Worm (Caenorhabditis elegans) whole organism, L4 larva: Measurements from ENCODE around the gene ain-1.
A peak's percentile ranks its signal among the peaks of the same experiment; 100 is the strongest.

ENCODE experiments used
- D1046.2 ChIP-seq: fragments of 200-800 bp; sonication (Bioruptor generic); IDR thresholded peaks from 2 replicates; pipeline ENCODE4 v1.3.6; 2022; ENCODE audit warnings: missing genetic modification characterization, missing compliant biosample characterization
- F10B5.3 ChIP-seq: sonication (generic microtip); optimal IDR thresholded peaks from 2 replicates; lab custom pipeline; 2016; ENCODE audit warnings: mild to moderate bottlenecking, missing genetic modification characterization, missing compliant biosample characterization
- F26F4.8 ChIP-seq: fragments of 200-800 bp; sonication (Bioruptor generic); conservative IDR thresholded peaks from 2 replicates; pipeline ENCODE4 v1.3.6; 2022; ENCODE audit warnings: missing genetic modification characterization, missing compliant biosample characterization
- F44E2.7 ChIP-seq: fragments of 200-800 bp; sonication (Bioruptor generic); IDR thresholded peaks from 2 replicates; pipeline ENCODE4 v2.1.2; 2022; ENCODE audit warnings: missing genetic modification characterization, missing compliant biosample characterization
- F49E8.2 ChIP-seq: sonication (generic microtip); optimal IDR thresholded peaks from 2 replicates; lab custom pipeline; 2016; ENCODE audit warnings: missing compliant biosample characterization, mild to moderate bottlenecking, missing genetic modification characterization, borderline replicate concordance
- T20F7.1 ChIP-seq: fragments of 200-800 bp; sonication (Bioruptor generic); optimal IDR thresholded peaks from 2 replicates; lab custom pipeline; 2018; ENCODE audit warnings: mild to moderate bottlenecking, missing genetic modification characterization, missing compliant biosample characterization
- T26A8.4 ChIP-seq: fragments of 200-800 bp; sonication (Bioruptor generic); IDR thresholded peaks from 2 replicates; pipeline ENCODE4 v1.3.6; 2022; ENCODE audit warnings: missing genetic modification characterization, missing compliant biosample characterization
- Y5F2A.4 ChIP-seq: fragments of 200-800 bp; sonication (Bioruptor generic); optimal IDR thresholded peaks from 2 replicates; lab custom pipeline; 2018; ENCODE audit warnings: mild to moderate bottlenecking, missing genetic modification characterization, missing compliant biosample characterization
- aha-1 ChIP-seq: fragments of 150-350 bp; peaks from one replicate; lab custom pipeline; 2014; ENCODE audit warnings: missing biosample characterization, missing genetic modification characterization
- ceh-20 ChIP-seq: fragments of 200-800 bp; sonication (Bioruptor generic); IDR thresholded peaks from 2 replicates; pipeline ENCODE4 v1.3.6; 2022; ENCODE audit warnings: missing genetic modification reagents, missing genetic modification characterization, missing compliant biosample characterization
- ceh-32 ChIP-seq: sonication (generic microtip); optimal IDR thresholded peaks from 2 replicates; lab custom pipeline; 2016; ENCODE audit warnings: mild to moderate bottlenecking, missing genetic modification characterization, missing compliant biosample characterization; ENCODE audit not compliant: poor library complexity
- ceh-44 ChIP-seq: fragments of 200-800 bp; sonication (Bioruptor generic); IDR thresholded peaks from 2 replicates; pipeline ENCODE4 v1.3.6; 2022; ENCODE audit warnings: missing genetic modification reagents, missing genetic modification characterization, missing compliant biosample characterization
- ceh-62 ChIP-seq: sonication (generic microtip); optimal IDR thresholded peaks from 2 replicates; lab custom pipeline; 2017; ENCODE audit warnings: missing biosample characterization, missing genetic modification characterization
- cey-2 ChIP-seq: sonication (generic microtip); optimal IDR thresholded peaks from 3 replicates; lab custom pipeline; 2017; ENCODE audit warnings: missing genetic modification characterization, mild to moderate bottlenecking, missing compliant biosample characterization, antibody characterized with exemption, borderline replicate concordance; ENCODE audit not compliant: insufficient read depth
- ctbp-1 ChIP-seq: fragments of 200-800 bp; sonication (Bioruptor generic); IDR thresholded peaks from 2 replicates; pipeline ENCODE4 v1.3.6; 2022; ENCODE audit warnings: missing genetic modification reagents, missing genetic modification characterization, missing compliant biosample characterization
- daf-8 ChIP-seq: fragments of 200-800 bp; sonication (Bioruptor generic); IDR thresholded peaks from 2 replicates; pipeline ENCODE4 v1.3.6; 2022; ENCODE audit warnings: missing genetic modification characterization, missing compliant biosample characterization
- dmd-6 ChIP-seq: fragments of 200-800 bp; sonication (Bioruptor generic); IDR thresholded peaks from 2 replicates; pipeline ENCODE4 v1.3.6; 2022; ENCODE audit warnings: missing genetic modification reagents, missing genetic modification characterization, missing compliant biosample characterization
- dmd-9 ChIP-seq: fragments of 200-800 bp; sonication (Bioruptor generic); IDR thresholded peaks from 2 replicates; pipeline ENCODE4 v1.3.6; 2022; ENCODE audit warnings: missing genetic modification reagents, missing genetic modification characterization, missing compliant biosample characterization
- dpl-1 ChIP-seq: fragments of 150-350 bp; optimal IDR thresholded peaks from 2 replicates; lab custom pipeline; 2014; ENCODE audit warnings: missing biosample characterization, missing genetic modification reagents, missing genetic modification characterization
- egl-43 ChIP-seq: fragments of 200-800 bp; sonication (Bioruptor generic); IDR thresholded peaks from 2 replicates; pipeline ENCODE4 v1.3.6; 2022; ENCODE audit warnings: missing genetic modification reagents, missing genetic modification characterization, missing compliant biosample characterization
- fos-1 ChIP-seq: fragments of 150-350 bp; optimal IDR thresholded peaks from 2 replicates; lab custom pipeline; 2014; ENCODE audit warnings: missing biosample characterization, missing genetic modification characterization
- hif-1 ChIP-seq, 2 experiments: sonication (generic microtip); optimal IDR thresholded peaks; 2 replicates each; lab custom pipeline; 2016 to 2017; ENCODE audit warnings: missing compliant biosample characterization in 2 of 2, missing genetic modification characterization in 2 of 2, missing genetic modification reagents in 2 of 2, missing genotype in 2 of 2, mild to moderate bottlenecking in 1 of 2
- hlh-11 ChIP-seq: fragments of 200-800 bp; sonication (Bioruptor generic); optimal IDR thresholded peaks from 2 replicates; lab custom pipeline; 2018; ENCODE audit warnings: mild to moderate bottlenecking, missing genetic modification characterization, missing compliant biosample characterization
- hlh-30 ChIP-seq: sonication (generic microtip); optimal IDR thresholded peaks from 2 replicates; lab custom pipeline; 2017; ENCODE audit warnings: antibody characterized with exemption, mild to moderate bottlenecking, missing genetic modification characterization, missing compliant biosample characterization; ENCODE audit not compliant: insufficient read depth
- hmg-1.1 ChIP-seq: fragments of 200-800 bp; sonication (Bioruptor generic); IDR thresholded peaks from 2 replicates; pipeline ENCODE4 v1.3.6; 2022; ENCODE audit warnings: missing genetic modification reagents, missing genetic modification characterization, missing compliant biosample characterization
- jun-1 ChIP-seq: fragments of 150-350 bp; optimal IDR thresholded peaks from 2 replicates; lab custom pipeline; 2014; ENCODE audit warnings: missing biosample characterization, missing genetic modification reagents, missing genetic modification characterization
- lin-1 ChIP-seq: fragments of 200-800 bp; sonication (Bioruptor generic); IDR thresholded peaks from 2 replicates; pipeline ENCODE4 v1.3.6; 2022; ENCODE audit warnings: missing genetic modification reagents, missing genetic modification characterization, missing compliant biosample characterization
- lin-15B ChIP-seq: fragments of 150-350 bp; sonication (generic microtip); optimal IDR thresholded peaks from 3 replicates; lab custom pipeline; 2014; ENCODE audit warnings: missing biosample characterization, missing genetic modification characterization
- lin-39 ChIP-seq: fragments of 150-350 bp; optimal IDR thresholded peaks from 2 replicates; lab custom pipeline; 2014; ENCODE audit warnings: missing biosample characterization, missing genetic modification reagents, missing genetic modification characterization
- lsy-2 ChIP-seq, 2 experiments: fragments of 150-350 bp in 1 of 2; sonication (generic microtip) in 1 of 2; optimal IDR thresholded peaks; 2 replicates each; lab custom pipeline; 2014 to 2017; ENCODE audit warnings: missing biosample characterization in 2 of 2, missing genetic modification characterization in 2 of 2
- mdl-1 ChIP-seq, 2 experiments: fragments of 150-350 bp in 1 of 2; sonication (generic microtip) in 1 of 2; optimal IDR thresholded peaks; 2 replicates each; lab custom pipeline; 2014 to 2017; ENCODE audit warnings: missing biosample characterization in 2 of 2, missing genetic modification characterization in 2 of 2
- mdt-29 ChIP-seq: fragments of 200-800 bp; sonication (Bioruptor generic); IDR thresholded peaks from 2 replicates; pipeline ENCODE4 v1.3.6; 2022; ENCODE audit warnings: missing genetic modification reagents, missing genetic modification characterization, missing compliant biosample characterization
- mep-1 ChIP-seq: fragments of 150-350 bp; sonication (generic microtip); optimal IDR thresholded peaks from 3 replicates; lab custom pipeline; 2014; ENCODE audit warnings: missing biosample characterization, missing genetic modification characterization
- mes-2 ChIP-seq: sonication (generic microtip); optimal IDR thresholded peaks from 2 replicates; lab custom pipeline; 2016; ENCODE audit warnings: missing genotype, mild to moderate bottlenecking, missing genetic modification characterization, missing compliant biosample characterization; ENCODE audit not compliant: poor library complexity, severe bottlenecking
- mxl-2 ChIP-seq: fragments of 200-800 bp; sonication (Bioruptor generic); conservative IDR thresholded peaks from 2 replicates; pipeline ENCODE4 v1.3.6; 2022; ENCODE audit warnings: missing genetic modification reagents, missing genetic modification characterization, missing compliant biosample characterization
- nhr-10 ChIP-seq: fragments of 150-350 bp; optimal IDR thresholded peaks from 2 replicates; lab custom pipeline; 2014; ENCODE audit warnings: missing biosample characterization, missing genetic modification characterization
- nhr-102 ChIP-seq: sonication (generic microtip); optimal IDR thresholded peaks from 2 replicates; lab custom pipeline; 2016; ENCODE audit warnings: mild to moderate bottlenecking, missing genetic modification characterization, moderate library complexity, missing compliant biosample characterization
- nhr-111 ChIP-seq: fragments of 200-800 bp; sonication (Bioruptor generic); optimal IDR thresholded peaks from 2 replicates; lab custom pipeline; 2018; ENCODE audit warnings: mild to moderate bottlenecking, missing genetic modification characterization, missing compliant biosample characterization
- nhr-237 ChIP-seq: sonication (generic microtip); optimal IDR thresholded peaks from 2 replicates; lab custom pipeline; 2017; ENCODE audit warnings: missing biosample characterization, missing genetic modification characterization
- nhr-28 ChIP-seq: fragments of 150-350 bp; optimal IDR thresholded peaks from 2 replicates; lab custom pipeline; 2014; ENCODE audit warnings: missing biosample characterization, missing genetic modification characterization
- nhr-76 ChIP-seq: fragments of 150-350 bp; optimal IDR thresholded peaks from 2 replicates; lab custom pipeline; 2014; ENCODE audit warnings: missing biosample characterization, missing genetic modification characterization
- pha-4 ChIP-seq, 2 experiments: fragments of 150-350 bp in 1 of 2; fragments of 200-800 bp in 1 of 2; sonication (Bioruptor generic) in 1 of 2; IDR thresholded peaks in 1 of 2; optimal IDR thresholded peaks in 1 of 2; 2 replicates each; pipeline versions ENCODE4 v1.3.6 to Lab custom; 2014 to 2022; ENCODE audit warnings: missing genetic modification characterization in 2 of 2, missing genetic modification reagents in 2 of 2, missing biosample characterization in 1 of 2, missing compliant biosample characterization in 1 of 2
- rbr-2 ChIP-seq: sonication (generic microtip); optimal IDR thresholded peaks from 2 replicates; lab custom pipeline; 2016; ENCODE audit warnings: missing genotype, missing genetic modification characterization, missing compliant biosample characterization
- sdz-12 ChIP-seq: fragments of 200-800 bp; sonication (Bioruptor generic); optimal IDR thresholded peaks from 2 replicates; lab custom pipeline; 2018; ENCODE audit warnings: mild to moderate bottlenecking, missing genetic modification characterization, missing compliant biosample characterization
- set-16 ChIP-seq: fragments of 200-800 bp; sonication (Bioruptor generic); IDR thresholded peaks from 2 replicates; pipeline ENCODE4 v1.3.6; 2022; ENCODE audit warnings: missing genetic modification reagents, missing genetic modification characterization, missing compliant biosample characterization
- skn-1 ChIP-seq: fragments of 150-350 bp; optimal IDR thresholded peaks from 2 replicates; lab custom pipeline; 2014; ENCODE audit warnings: missing biosample characterization, missing genetic modification characterization
- snpc-4 ChIP-seq: fragments of 150-350 bp; optimal IDR thresholded peaks from 2 replicates; lab custom pipeline; 2014; ENCODE audit warnings: missing biosample characterization, missing genetic modification characterization
- vab-7 ChIP-seq: fragments of 200-800 bp; sonication (Bioruptor generic); IDR thresholded peaks from 2 replicates; pipeline ENCODE4 v1.3.6; 2022; ENCODE audit warnings: missing genetic modification reagents, missing genetic modification characterization, missing compliant biosample characterization
- zfp-3 ChIP-seq: fragments of 200-800 bp; sonication (Bioruptor generic); conservative IDR thresholded peaks from 2 replicates; pipeline ENCODE4 v1.3.6; 2022; ENCODE audit warnings: missing genetic modification reagents, missing genetic modification characterization, missing compliant biosample characterization
- zip-11 ChIP-seq: fragments of 200-800 bp; sonication (Bioruptor generic); IDR thresholded peaks from 2 replicates; pipeline ENCODE4 v1.3.6; 2022; ENCODE audit warnings: missing genetic modification characterization, missing compliant biosample characterization

The ain-1 gene

ce11 chrX:16618129-16618525, 4.9 kb downstream of the ain-1 start:
- TF ChIP-seq hlh-11: no peak
- TF ChIP-seq dpl-1: no peak
- TF ChIP-seq ceh-32 (tag; lab: Kevin White, UChicago): no peak
- TF ChIP-seq ceh-20 (GFP tag; lab: Robert Waterston, UW): 0 out of 2 replicates have a peak, but pooled peaks have one; percentile 8
- TF ChIP-seq cey-2 (tag; lab: Kevin White, UChicago): no peak
- peak; percentile 58 for TF ChIP-seq egl-43
- TF ChIP-seq pha-4 (GFP tag; IDR thresholded peaks at IDR 0.05; lab: Robert Waterston, UW): peak; percentile 16; the same call in 1 of the 2 replicates
- no peak for TF ChIP-seq pha-4 (tag; optimal IDR thresholded peaks at IDR 0.05; lab: Kevin White, UChicago)
- no peak for TF ChIP-seq hmg-1.1 (GFP tag; lab: Robert Waterston, UW)
- TF ChIP-seq mxl-2 (GFP tag; lab: Robert Waterston, UW): no peak
- TF ChIP-seq hlh-30: peak; percentile 66
- no peak for TF ChIP-seq nhr-237 (tag; lab: Kevin White, UChicago)
- no peak for TF ChIP-seq mep-1
- 0 out of 2 replicates have a peak, but pooled peaks have one; percentile 46 for TF ChIP-seq F26F4.8 (GFP tag; lab: Robert Waterston, UW)
- no peak for TF ChIP-seq snpc-4 (tag; lab: Kevin White, UChicago)
- TF ChIP-seq nhr-10: no peak
- no peak for TF ChIP-seq zip-11
- TF ChIP-seq F44E2.7 (GFP tag; lab: Robert Waterston, UW): no peak
- TF ChIP-seq mdt-29: 0 out of 2 replicates have a peak, but pooled peaks have one; percentile 13
- TF ChIP-seq F49E8.2: no peak
- TF ChIP-seq D1046.2 (GFP tag; lab: Robert Waterston, UW): no peak
- peak; percentile 11; the same call in 1 of the 2 replicates for TF ChIP-seq dmd-6 (GFP tag; lab: Robert Waterston, UW)
- no peak for TF ChIP-seq sdz-12 (GFP tag; lab: Kevin White, UChicago)
- no peak for TF ChIP-seq nhr-76 (tag; lab: Kevin White, UChicago)
- no peak for TF ChIP-seq dmd-9 (GFP tag; lab: Robert Waterston, UW)
- no peak for TF ChIP-seq ctbp-1 (GFP tag; lab: Robert Waterston, UW)
- TF ChIP-seq nhr-102 (tag; lab: Kevin White, UChicago): no peak
- TF ChIP-seq aha-1 (tag; lab: Kevin White, UChicago): no peak
- TF ChIP-seq T20F7.1 (GFP tag; lab: Kevin White, UChicago): no peak
- no peak for TF ChIP-seq mdl-1 (tag; optimal IDR thresholded peaks at IDR 0.05; lab: Kevin White, UChicago)
- no peak for TF ChIP-seq set-16 (GFP tag; lab: Robert Waterston, UW)
- no peak for TF ChIP-seq jun-1 (tag; lab: Kevin White, UChicago)
- no peak for TF ChIP-seq lin-1 (GFP tag; lab: Robert Waterston, UW)
- peak; percentile 41; the same call in 1 of the 2 replicates for TF ChIP-seq vab-7
- no peak for TF ChIP-seq lin-39 (tag; lab: Kevin White, UChicago)
- TF ChIP-seq mes-2: peak; percentile 45
- TF ChIP-seq zfp-3: no peak
- TF ChIP-seq hif-1 (tag; optimal IDR thresholded peaks at IDR 0.05; lab: Kevin White, UChicago): no peak
- TF ChIP-seq Y5F2A.4: no peak
- no peak for TF ChIP-seq lin-15B (tag; lab: Kevin White, UChicago)
- TF ChIP-seq F10B5.3 (tag; lab: Kevin White, UChicago): no peak
- TF ChIP-seq T26A8.4: no peak
- 0 out of 2 replicates have a peak, but pooled peaks have one; percentile 8 for TF ChIP-seq ceh-44 (GFP tag; lab: Robert Waterston, UW)
- no peak for TF ChIP-seq nhr-111
- no peak for TF ChIP-seq ceh-62
- no peak for TF ChIP-seq fos-1
- TF ChIP-seq skn-1: no peak
- no peak for TF ChIP-seq rbr-2 (tag; lab: Kevin White, UChicago)
- no peak for TF ChIP-seq nhr-28 (tag; lab: Kevin White, UChicago)
- no peak for TF ChIP-seq lsy-2 (tag; optimal IDR thresholded peaks at IDR 0.05; lab: Kevin White, UChicago)
- no peak for TF ChIP-seq daf-8 (GFP tag; lab: Robert Waterston, UW)
